Worm (Caenorhabditis elegans) whole organism, L4 larva: ENCODE results near the gene ins-17.

ENCODE experiments used
- F10B5.3 ChIP-seq: sonication (generic microtip); optimal IDR thresholded peaks from 2 replicates; lab custom pipeline; 2016; ENCODE audit warnings: mild to moderate bottlenecking, missing genetic modification characterization, missing compliant biosample characterization
- F44E2.7 ChIP-seq: fragments of 200-800 bp; sonication (Bioruptor generic); IDR thresholded peaks from 2 replicates; pipeline ENCODE4 v2.1.2; 2022; ENCODE audit warnings: missing genetic modification characterization, missing compliant biosample characterization
- F49E8.2 ChIP-seq: sonication (generic microtip); optimal IDR thresholded peaks from 2 replicates; lab custom pipeline; 2016; ENCODE audit warnings: missing compliant biosample characterization, mild to moderate bottlenecking, missing genetic modification characterization, borderline replicate concordance
- Y48G9A.11 ChIP-seq: fragments of 200-800 bp; sonication (Bioruptor generic); IDR thresholded peaks from 2 replicates; pipeline ENCODE4 v1.3.6; 2022; ENCODE audit warnings: missing genetic modification reagents, missing genetic modification characterization, missing compliant biosample characterization
- Y75B8A.6 ChIP-seq: fragments of 200-800 bp; sonication (Bioruptor generic); IDR thresholded peaks from 2 replicates; pipeline ENCODE4 v1.3.6; 2022; ENCODE audit warnings: missing genetic modification reagents, missing genetic modification characterization, missing compliant biosample characterization
- ZK546.5 ChIP-seq, 2 experiments: sonication (generic microtip); optimal IDR thresholded peaks; 2 replicates each; lab custom pipeline; 2017; ENCODE audit warnings: missing biosample characterization in 2 of 2, missing genetic modification characterization in 2 of 2
- ama-1 ChIP-seq: fragments of 150-350 bp; optimal IDR thresholded peaks from 2 replicates; lab custom pipeline; 2014; ENCODE audit warnings: inconsistent platforms, mixed read lengths
- arid-1 ChIP-seq: fragments of 200-800 bp; sonication (Bioruptor generic); conservative IDR thresholded peaks from 2 replicates; pipeline ENCODE4 v1.3.6; 2022; ENCODE audit warnings: missing genetic modification reagents, missing genetic modification characterization, missing compliant biosample characterization
- attf-4 ChIP-seq: sonication (generic microtip); optimal IDR thresholded peaks from 3 replicates; lab custom pipeline; 2017; ENCODE audit warnings: missing biosample characterization, missing genetic modification characterization
- ceh-20 ChIP-seq: fragments of 200-800 bp; sonication (Bioruptor generic); IDR thresholded peaks from 2 replicates; pipeline ENCODE4 v1.3.6; 2022; ENCODE audit warnings: missing genetic modification reagents, missing genetic modification characterization, missing compliant biosample characterization
- ceh-62 ChIP-seq: sonication (generic microtip); optimal IDR thresholded peaks from 2 replicates; lab custom pipeline; 2017; ENCODE audit warnings: missing biosample characterization, missing genetic modification characterization
- daf-16 ChIP-seq, 3 experiments: sonication (generic microtip); optimal IDR thresholded peaks; 2 replicates each; lab custom pipeline; 2016 to 2017; ENCODE audit warnings: missing genetic modification characterization in 3 of 3, missing genetic modification reagents in 3 of 3, mild to moderate bottlenecking in 2 of 3, missing compliant biosample characterization in 2 of 3, missing biosample characterization in 1 of 3, moderate library complexity in 1 of 3
- daf-19 ChIP-seq: fragments of 200-800 bp; sonication (Bioruptor generic); conservative IDR thresholded peaks from 2 replicates; pipeline ENCODE4 v1.3.6; 2022; ENCODE audit warnings: missing genetic modification characterization, missing compliant biosample characterization
- dmd-6 ChIP-seq: fragments of 200-800 bp; sonication (Bioruptor generic); IDR thresholded peaks from 2 replicates; pipeline ENCODE4 v1.3.6; 2022; ENCODE audit warnings: missing genetic modification reagents, missing genetic modification characterization, missing compliant biosample characterization
- dpl-1 ChIP-seq: fragments of 150-350 bp; optimal IDR thresholded peaks from 2 replicates; lab custom pipeline; 2014; ENCODE audit warnings: missing biosample characterization, missing genetic modification reagents, missing genetic modification characterization
- fkh-10 ChIP-seq: fragments of 150-350 bp; optimal IDR thresholded peaks from 2 replicates; lab custom pipeline; 2014; ENCODE audit warnings: missing biosample characterization, missing genetic modification reagents, missing genetic modification characterization
- gei-8 ChIP-seq: fragments of 200-800 bp; sonication (Bioruptor generic); optimal IDR thresholded peaks from 2 replicates; lab custom pipeline; 2018; ENCODE audit warnings: mild to moderate bottlenecking, missing genetic modification characterization, missing compliant biosample characterization
- hlh-11 ChIP-seq: fragments of 200-800 bp; sonication (Bioruptor generic); optimal IDR thresholded peaks from 2 replicates; lab custom pipeline; 2018; ENCODE audit warnings: mild to moderate bottlenecking, missing genetic modification characterization, missing compliant biosample characterization
- hlh-30 ChIP-seq: sonication (generic microtip); optimal IDR thresholded peaks from 2 replicates; lab custom pipeline; 2017; ENCODE audit warnings: antibody characterized with exemption, mild to moderate bottlenecking, missing genetic modification characterization, missing compliant biosample characterization; ENCODE audit not compliant: insufficient read depth
- hmg-1.1 ChIP-seq: fragments of 200-800 bp; sonication (Bioruptor generic); IDR thresholded peaks from 2 replicates; pipeline ENCODE4 v1.3.6; 2022; ENCODE audit warnings: missing genetic modification reagents, missing genetic modification characterization, missing compliant biosample characterization
- jun-1 ChIP-seq: fragments of 150-350 bp; optimal IDR thresholded peaks from 2 replicates; lab custom pipeline; 2014; ENCODE audit warnings: missing biosample characterization, missing genetic modification reagents, missing genetic modification characterization
- lim-7 ChIP-seq: fragments of 200-800 bp; sonication (Bioruptor generic); IDR thresholded peaks from 2 replicates; pipeline ENCODE4 v1.3.6; 2022; ENCODE audit warnings: missing genetic modification characterization, missing compliant biosample characterization
- lin-13 ChIP-seq: fragments of 150-350 bp; optimal IDR thresholded peaks from 2 replicates; lab custom pipeline; 2014; ENCODE audit warnings: missing biosample characterization, missing genetic modification reagents, missing genetic modification characterization
- lin-39 ChIP-seq: fragments of 150-350 bp; optimal IDR thresholded peaks from 2 replicates; lab custom pipeline; 2014; ENCODE audit warnings: missing biosample characterization, missing genetic modification reagents, missing genetic modification characterization
- lir-3 ChIP-seq: sonication (generic microtip); optimal IDR thresholded peaks from 2 replicates; lab custom pipeline; 2016; ENCODE audit warnings: mild to moderate bottlenecking, missing genetic modification characterization, missing compliant biosample characterization
- madf-5 ChIP-seq, 2 experiments: fragments of 200-800 bp; sonication (Bioruptor generic); IDR thresholded peaks; 2 replicates each; pipeline ENCODE4 v1.3.6; 2022; ENCODE audit warnings: missing compliant biosample characterization in 2 of 2, missing genetic modification characterization in 2 of 2
- mdt-29 ChIP-seq: fragments of 200-800 bp; sonication (Bioruptor generic); IDR thresholded peaks from 2 replicates; pipeline ENCODE4 v1.3.6; 2022; ENCODE audit warnings: missing genetic modification reagents, missing genetic modification characterization, missing compliant biosample characterization
- mep-1 ChIP-seq: fragments of 150-350 bp; sonication (generic microtip); optimal IDR thresholded peaks from 3 replicates; lab custom pipeline; 2014; ENCODE audit warnings: missing biosample characterization, missing genetic modification characterization
- mxl-3 ChIP-seq: fragments of 200-800 bp; sonication (Bioruptor generic); optimal IDR thresholded peaks from 2 replicates; lab custom pipeline; 2018; ENCODE audit warnings: mild to moderate bottlenecking, missing genetic modification characterization, missing compliant biosample characterization
- nhr-10 ChIP-seq: fragments of 150-350 bp; optimal IDR thresholded peaks from 2 replicates; lab custom pipeline; 2014; ENCODE audit warnings: missing biosample characterization, missing genetic modification characterization
- nhr-11 ChIP-seq: fragments of 150-350 bp; optimal IDR thresholded peaks from 2 replicates; lab custom pipeline; 2014; ENCODE audit warnings: missing biosample characterization, missing genetic modification characterization
- nhr-237 ChIP-seq: sonication (generic microtip); optimal IDR thresholded peaks from 2 replicates; lab custom pipeline; 2017; ENCODE audit warnings: missing biosample characterization, missing genetic modification characterization
- nhr-25 ChIP-seq: sonication (generic microtip); optimal IDR thresholded peaks from 2 replicates; lab custom pipeline; 2017; ENCODE audit warnings: missing genetic modification characterization, mild to moderate bottlenecking, missing compliant biosample characterization, antibody characterized with exemption, moderate library complexity, borderline replicate concordance; ENCODE audit not compliant: insufficient read depth
- nhr-28 ChIP-seq: fragments of 150-350 bp; optimal IDR thresholded peaks from 2 replicates; lab custom pipeline; 2014; ENCODE audit warnings: missing biosample characterization, missing genetic modification characterization
- nhr-42 ChIP-seq: fragments of 200-800 bp; sonication (Bioruptor generic); IDR thresholded peaks from 2 replicates; pipeline ENCODE4 v1.3.6; 2022; ENCODE audit warnings: missing genetic modification characterization, missing compliant biosample characterization
- nhr-76 ChIP-seq: fragments of 150-350 bp; optimal IDR thresholded peaks from 2 replicates; lab custom pipeline; 2014; ENCODE audit warnings: missing biosample characterization, missing genetic modification characterization
- nhr-77 ChIP-seq: fragments of 150-350 bp; optimal IDR thresholded peaks from 2 replicates; lab custom pipeline; 2014; ENCODE audit warnings: missing biosample characterization, missing genetic modification characterization
- php-3 ChIP-seq: fragments of 200-800 bp; sonication (Bioruptor generic); IDR thresholded peaks from 2 replicates; pipeline ENCODE4 v1.3.6; 2022; ENCODE audit warnings: missing genetic modification reagents, missing genetic modification characterization, missing compliant biosample characterization
- set-16 ChIP-seq: fragments of 200-800 bp; sonication (Bioruptor generic); IDR thresholded peaks from 2 replicates; pipeline ENCODE4 v1.3.6; 2022; ENCODE audit warnings: missing genetic modification reagents, missing genetic modification characterization, missing compliant biosample characterization
- spr-1 ChIP-seq: sonication (generic microtip); optimal IDR thresholded peaks from 2 replicates; lab custom pipeline; 2016; ENCODE audit warnings: mild to moderate bottlenecking, missing genetic modification characterization, missing compliant biosample characterization
- tag-97 ChIP-seq: fragments of 200-800 bp; sonication (Bioruptor generic); IDR thresholded peaks from 2 replicates; pipeline ENCODE4 v1.3.6; 2022; ENCODE audit warnings: missing genetic modification characterization, missing compliant biosample characterization
- tra-1 ChIP-seq: fragments of 200-800 bp; sonication (Bioruptor generic); IDR thresholded peaks from 2 replicates; pipeline ENCODE4 v1.3.6; 2022; ENCODE audit warnings: missing genetic modification reagents, missing genetic modification characterization, missing compliant biosample characterization
- unc-39 ChIP-seq: sonication (generic microtip); optimal IDR thresholded peaks from 2 replicates; lab custom pipeline; 2017; ENCODE audit warnings: missing biosample characterization, missing genetic modification characterization
- zag-1 ChIP-seq: fragments of 150-350 bp; optimal IDR thresholded peaks from 2 replicates; lab custom pipeline; 2014; ENCODE audit warnings: missing biosample characterization, missing genetic modification characterization
- zfp-2 ChIP-seq: sonication (generic microtip); optimal IDR thresholded peaks from 2 replicates; lab custom pipeline; 2016; ENCODE audit warnings: mild to moderate bottlenecking, missing genetic modification characterization, missing compliant biosample characterization
- zip-11 ChIP-seq: fragments of 200-800 bp; sonication (Bioruptor generic); IDR thresholded peaks from 2 replicates; pipeline ENCODE4 v1.3.6; 2022; ENCODE audit warnings: missing genetic modification characterization, missing compliant biosample characterization
- zip-2 ChIP-seq: fragments of 150-350 bp; optimal IDR thresholded peaks from 2 replicates; lab custom pipeline; 2014; ENCODE audit warnings: missing biosample characterization, missing genetic modification characterization
- ztf-11 ChIP-seq: fragments of 150-350 bp; optimal IDR thresholded peaks from 2 replicates; lab custom pipeline; 2014; ENCODE audit warnings: missing biosample characterization, missing genetic modification characterization

ins-17 gene

ce11 chrIII:4491164-4492144, 14.1 kb upstream of the ins-17 start (continued):
- TF ChIP-seq lin-39 (tag; lab: Kevin White, UChicago) (no peak), Y48G9A.11 (GFP tag; lab: Robert Waterston, UW) (no peak), nhr-76 (no peak), dpl-1 (peak; percentile 57), daf-19 (GFP tag; lab: Robert Waterston, UW) (0 out of 2 replicates have a peak, but pooled peaks have one; percentile 28), ceh-62 (tag; lab: Kevin White, UChicago) (no peak), F44E2.7 (GFP tag; lab: Robert Waterston, UW) (no peak), jun-1 (no peak), nhr-25 (no peak), dmd-6 (GFP tag; lab: Robert Waterston, UW) (peak; percentile 6; the same call in 1 of the 2 replicates), tra-1 (GFP tag; lab: Robert Waterston, UW) (no peak; the same call in 1 of the 2 replicates), php-3 (no peak), zfp-2 (tag; lab: Kevin White, UChicago) (no peak), arid-1 (GFP tag; lab: Robert Waterston, UW) (no peak), madf-5 (GFP tag; IDR thresholded peaks at IDR 0.05; lab: Robert Waterston, UW) (0 out of 4 replicates have a peak, but pooled peaks of 1 of the 2 experiments have one; percentile 4), F49E8.2 (peak; percentile 40), nhr-42 (GFP tag; lab: Robert Waterston, UW) (no peak), F10B5.3 (tag; lab: Kevin White, UChicago) (no peak), zip-2 (no peak), nhr-28 (no peak), unc-39 (tag; lab: Kevin White, UChicago) (no peak), fkh-10 (GFP tag; lab: Kevin White, UChicago) (no peak), set-16 (GFP tag; lab: Robert Waterston, UW) (no peak), ceh-20 (no peak; the same call in 1 of the 2 replicates), zip-11 (GFP tag; lab: Robert Waterston, UW) (no peak), lir-3 (no peak), Y75B8A.6 (GFP tag; lab: Robert Waterston, UW) (peak; percentile 80; the same call in 1 of the 2 replicates), lim-7 (GFP tag; lab: Robert Waterston, UW) (no peak), ztf-11 (tag; lab: Kevin White, UChicago) (no peak), lin-13 (no peak), mdt-29 (GFP tag; lab: Robert Waterston, UW) (peak; percentile 51), gei-8 (GFP tag; lab: Kevin White, UChicago) (peak; percentile 67), tag-97 (GFP tag; lab: Robert Waterston, UW) (no peak), hlh-30 (tag; lab: Kevin White, UChicago) (no peak), nhr-10 (tag; lab: Kevin White, UChicago) (peak; percentile 47), nhr-77 (tag; lab: Kevin White, UChicago) (peak; percentile 8), attf-4 (no peak), mep-1 (tag; lab: Kevin White, UChicago) (no peak), mxl-3 (GFP tag; lab: Kevin White, UChicago) (no peak), ZK546.5 (tag; optimal IDR thresholded peaks at IDR 0.05; lab: Kevin White, UChicago) (no peak), nhr-11 (tag; lab: Kevin White, UChicago) (no peak), daf-16 (GFP tag; optimal IDR thresholded peaks at IDR 0.05; lab: Kevin White, UChicago) (no peak), daf-16 (tag; optimal IDR thresholded peaks at IDR 0.05; lab: Kevin White, UChicago) (peak; percentile 39), nhr-237 (tag; lab: Kevin White, UChicago) (no peak), ama-1 (peak; percentile 71), hmg-1.1 (GFP tag; lab: Robert Waterston, UW) (no peak), zag-1 (no peak), spr-1 (tag; lab: Kevin White, UChicago) (no peak), hlh-11 (tag; lab: Kevin White, UChicago) (peak; percentile 24)
